Worm (Caenorhabditis elegans) whole organism, mixed stage, embryonic: ENCODE data around the gene ceh-20.

ENCODE experiments used
- M03D4.4 ChIP-seq: sonication (generic microtip); optimal IDR thresholded peaks from 2 replicates; lab custom pipeline; 2017; ENCODE audit warnings: mild to moderate bottlenecking, missing genetic modification characterization, missing compliant biosample characterization
- bed-3 ChIP-seq: fragments of 200-800 bp; sonication (Bioruptor generic); optimal IDR thresholded peaks from 3 replicates; lab custom pipeline; 2018; ENCODE audit warnings: mild to moderate bottlenecking, missing genetic modification characterization, moderate library complexity, missing compliant biosample characterization
- ceh-83 ChIP-seq: fragments of 200-800 bp; sonication (Bioruptor generic); optimal IDR thresholded peaks from 2 replicates; lab custom pipeline; 2018; ENCODE audit warnings: mild to moderate bottlenecking, missing genetic modification characterization, missing compliant biosample characterization
- ces-1 ChIP-seq: fragments of 150-350 bp; optimal IDR thresholded peaks from 2 replicates; lab custom pipeline; 2014; ENCODE audit warnings: missing biosample characterization, missing genetic modification reagents, missing genetic modification characterization
- drap-1 ChIP-seq: fragments of 200-800 bp; sonication (Bioruptor generic); optimal IDR thresholded peaks from 3 replicates; lab custom pipeline; 2018; ENCODE audit warnings: mild to moderate bottlenecking, missing genetic modification characterization, missing compliant biosample characterization
- elt-1 ChIP-seq: sonication (generic microtip); optimal IDR thresholded peaks from 2 replicates; lab custom pipeline; 2017; ENCODE audit warnings: missing genetic modification characterization, mild to moderate bottlenecking, missing compliant biosample characterization, antibody characterized with exemption, moderate library complexity, borderline replicate concordance; ENCODE audit not compliant: insufficient read depth
- mab-5 ChIP-seq: fragments of 150-350 bp; optimal IDR thresholded peaks from 2 replicates; lab custom pipeline; 2014; ENCODE audit warnings: missing biosample characterization, missing genetic modification characterization
- mep-1 ChIP-seq: fragments of 150-350 bp; optimal IDR thresholded peaks from 2 replicates; lab custom pipeline; 2017; ENCODE audit warnings: missing biosample characterization, missing genetic modification reagents, missing genetic modification characterization, inconsistent platforms
- nhr-76 ChIP-seq: sonication (generic microtip); optimal IDR thresholded peaks from 2 replicates; lab custom pipeline; 2017; ENCODE audit warnings: missing biosample characterization, missing genetic modification characterization
- snpc-4 ChIP-seq: fragments of 150-350 bp; optimal IDR thresholded peaks from 2 replicates; lab custom pipeline; 2014; ENCODE audit warnings: missing biosample characterization, missing genetic modification characterization
- unc-62 ChIP-seq: fragments of 150-350 bp; optimal IDR thresholded peaks from 2 replicates; lab custom pipeline; 2014; ENCODE audit warnings: missing biosample characterization, missing genetic modification reagents, missing genetic modification characterization

DNA sequence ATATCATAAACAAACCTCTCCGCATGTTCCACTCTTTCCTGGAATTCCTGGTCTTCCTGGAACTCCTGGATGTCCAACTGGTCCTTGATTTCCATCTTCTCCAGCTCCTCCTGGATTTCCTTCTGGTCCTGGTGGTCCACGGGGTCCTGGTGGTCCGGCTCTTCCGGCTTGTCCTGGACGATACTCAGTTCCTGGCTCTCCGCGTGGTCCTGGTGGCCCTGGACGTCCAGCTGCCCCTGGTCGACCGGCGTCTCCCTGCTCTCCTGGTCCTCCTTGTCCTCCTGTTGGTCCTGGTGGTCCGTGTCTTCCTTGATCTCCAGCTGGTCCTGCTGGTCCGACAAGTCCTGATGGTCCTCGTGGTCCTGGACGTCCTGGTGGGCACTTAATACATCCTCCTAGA, 40.0 kb downstream of the ceh-20 start:
- TF ChIP-seq elt-1 (tag; lab: Kevin White, UChicago) (no peak), ceh-83 (GFP tag; lab: Kevin White, UChicago) (no peak), drap-1 (no peak), snpc-4 (tag; lab: Kevin White, UChicago) (no peak), M03D4.4 (tag; lab: Kevin White, UChicago) (no peak), unc-62 (no peak), mep-1 (tag; lab: Kevin White, UChicago) (no peak), mab-5 (tag; lab: Kevin White, UChicago) (no peak), ces-1 (no peak), bed-3 (GFP tag; lab: Kevin White, UChicago) (no peak), nhr-76 (no peak)
